Fruit fly (Drosophila melanogaster): ENCODE results near the gene Mur82C.

DNA sequence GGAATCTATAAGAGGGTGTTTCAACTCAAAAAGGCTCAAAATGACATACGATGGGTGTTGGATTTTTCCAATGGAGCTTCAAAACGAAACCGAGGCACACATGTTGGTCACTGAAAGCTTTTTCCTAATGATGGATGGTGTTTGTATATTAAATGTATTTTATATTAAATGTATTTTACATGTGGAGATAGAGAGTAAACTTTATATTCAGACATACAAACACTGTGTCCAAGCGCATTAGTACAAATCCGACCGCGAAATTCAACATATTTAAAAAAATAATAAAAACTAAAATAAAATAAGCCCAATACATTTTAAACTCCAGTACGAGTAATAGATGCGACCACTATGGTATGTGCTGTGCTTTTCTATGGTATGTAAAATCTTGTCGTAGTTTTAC is at the start of gene Mur82C:
- TF ChIP-seq CG12659 (GFP tag; optimal IDR thresholded peaks at IDR 0.05) (no peak), CG14441 (GFP tag; IDR thresholded peaks at IDR 0.05) (no peak), maf-S (GFP tag; optimal IDR thresholded peaks at IDR 0.05) (no peak), CG6175 (GFP tag; IDR thresholded peaks at IDR 0.05) (no peak), CG8359 (GFP tag; optimal IDR thresholded peaks at IDR 0.05; ENCODE audit: borderline replicate concordance) (no peak), eve (GFP tag; optimal IDR thresholded peaks at IDR 0.05) (no peak), da (GFP tag; optimal IDR thresholded peaks at IDR 0.05) (no peak), Meics (GFP tag; optimal IDR thresholded peaks at IDR 0.05) (no peak), CG10543 (GFP tag; optimal IDR thresholded peaks at IDR 0.05) (no peak)

Measured in whole organism, embryonic.